Worm (Caenorhabditis elegans) whole organism, L4 larva: Measurements from ENCODE around the gene cnt-2.

Experiments
- R02D3.7 ChIP-seq: fragments of 150-350 bp; sonication (generic microtip); optimal IDR thresholded peaks from 3 replicates; lab custom pipeline; 2014; ENCODE audit warnings: missing biosample characterization, missing genetic modification characterization
- aha-1 ChIP-seq: fragments of 150-350 bp; peaks from one replicate; lab custom pipeline; 2014; ENCODE audit warnings: missing biosample characterization, missing genetic modification characterization
- aly-2 ChIP-seq: sonication (generic microtip); optimal IDR thresholded peaks from 2 replicates; lab custom pipeline; 2018; ENCODE audit warnings: missing biosample characterization, missing genetic modification characterization
- lin-13 ChIP-seq: fragments of 150-350 bp; optimal IDR thresholded peaks from 2 replicates; lab custom pipeline; 2014; ENCODE audit warnings: missing biosample characterization, missing genetic modification reagents, missing genetic modification characterization
- lin-15B ChIP-seq: fragments of 150-350 bp; sonication (generic microtip); optimal IDR thresholded peaks from 3 replicates; lab custom pipeline; 2014; ENCODE audit warnings: missing biosample characterization, missing genetic modification characterization
- lin-39 ChIP-seq: fragments of 150-350 bp; optimal IDR thresholded peaks from 2 replicates; lab custom pipeline; 2014; ENCODE audit warnings: missing biosample characterization, missing genetic modification reagents, missing genetic modification characterization
- lir-3 ChIP-seq: sonication (generic microtip); optimal IDR thresholded peaks from 2 replicates; lab custom pipeline; 2016; ENCODE audit warnings: mild to moderate bottlenecking, missing genetic modification characterization, missing compliant biosample characterization
- lsy-2 ChIP-seq, 2 experiments: fragments of 150-350 bp in 1 of 2; sonication (generic microtip) in 1 of 2; optimal IDR thresholded peaks; 2 replicates each; lab custom pipeline; 2014 to 2017; ENCODE audit warnings: missing biosample characterization in 2 of 2, missing genetic modification characterization in 2 of 2
- mdl-1 ChIP-seq, 2 experiments: fragments of 150-350 bp in 1 of 2; sonication (generic microtip) in 1 of 2; optimal IDR thresholded peaks; 2 replicates each; lab custom pipeline; 2014 to 2017; ENCODE audit warnings: missing biosample characterization in 2 of 2, missing genetic modification characterization in 2 of 2
- mep-1 ChIP-seq: fragments of 150-350 bp; sonication (generic microtip); optimal IDR thresholded peaks from 3 replicates; lab custom pipeline; 2014; ENCODE audit warnings: missing biosample characterization, missing genetic modification characterization
- nhr-28 ChIP-seq: fragments of 150-350 bp; optimal IDR thresholded peaks from 2 replicates; lab custom pipeline; 2014; ENCODE audit warnings: missing biosample characterization, missing genetic modification characterization
- snpc-4 ChIP-seq: fragments of 150-350 bp; optimal IDR thresholded peaks from 2 replicates; lab custom pipeline; 2014; ENCODE audit warnings: missing biosample characterization, missing genetic modification characterization
- unc-62 ChIP-seq, 3 experiments: fragments of 150-350 bp in 1 of 3; sonication (generic microtip); optimal IDR thresholded peaks in 2 of 3; peaks in 1 of 3; 1 replicate in 1 of 3; 2 replicates in 2 of 3; lab custom pipeline; 2014 to 2017; ENCODE audit warnings: missing biosample characterization in 3 of 3, missing genetic modification characterization in 3 of 3, missing genetic modification reagents in 3 of 3, missing genotype in 1 of 3
- zag-1 ChIP-seq: fragments of 150-350 bp; optimal IDR thresholded peaks from 2 replicates; lab custom pipeline; 2014; ENCODE audit warnings: missing biosample characterization, missing genetic modification characterization

DNA sequence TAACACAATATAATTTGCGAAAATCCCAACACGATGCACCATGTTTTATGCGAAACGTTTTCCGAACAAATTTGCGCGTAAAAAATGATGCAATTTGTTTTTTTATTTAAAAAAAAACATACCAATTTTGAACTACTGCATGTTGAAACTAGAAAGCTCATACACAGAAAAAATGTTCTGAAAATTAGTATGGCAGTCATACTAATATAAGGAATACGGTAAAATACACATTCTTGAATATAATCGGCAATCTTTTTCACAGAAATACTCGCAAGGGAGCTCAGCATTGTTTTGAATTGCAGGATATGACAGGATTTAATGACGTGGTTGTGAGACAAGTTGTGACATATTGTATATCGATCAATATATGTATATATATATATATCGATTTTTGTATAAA, 24.2 kb downstream of the cnt-2 start, which contains the start of gene Y39A1A.16:
- TF ChIP-seq R02D3.7 (tag; lab: Kevin White, UChicago) (no peak), lin-15B (tag; lab: Kevin White, UChicago) (no peak), aha-1 (tag; lab: Kevin White, UChicago) (no peak), mep-1 (tag; lab: Kevin White, UChicago) (no peak), nhr-28 (tag; lab: Kevin White, UChicago) (no peak), zag-1 (tag; lab: Kevin White, UChicago) (no peak), snpc-4 (no peak), unc-62 (GFP tag; optimal IDR thresholded peaks at IDR 0.05 in 1 of 2; lab: Kevin White, UChicago) (no peak), unc-62 (tag; optimal IDR thresholded peaks at IDR 0.05; lab: Kevin White, UChicago) (no peak), mdl-1 (tag; optimal IDR thresholded peaks at IDR 0.05; lab: Kevin White, UChicago) (no peak), lsy-2 (tag; optimal IDR thresholded peaks at IDR 0.05; lab: Kevin White, UChicago) (no peak), aly-2 (tag; lab: Kevin White, UChicago) (no peak), lin-13 (GFP tag; lab: Kevin White, UChicago) (no peak), lir-3 (tag; lab: Kevin White, UChicago) (no peak), lin-39 (tag; lab: Kevin White, UChicago) (no peak)
